Fruit fly (Drosophila melanogaster): ENCODE results near the gene Herp.

dm6 chr2L:7753086-7753485 is 46.8 kb downstream of the Herp start, which contains the start of gene CG7203:
- TF ChIP-seq fd96Ca (GFP tag; IDR thresholded peaks at IDR 0.05), result no peak
- TF ChIP-seq EcR (GFP tag; optimal IDR thresholded peaks at IDR 0.05), result no peak
- no peak for TF ChIP-seq CG34367 (tag; optimal IDR thresholded peaks at IDR 0.05)
- no peak for TF ChIP-seq CG17806 (tag; optimal IDR thresholded peaks at IDR 0.05)
- TF ChIP-seq D1 (tag; optimal IDR thresholded peaks at IDR 0.05), result no peak
- no peak for TF ChIP-seq CG13204 (GFP tag; optimal IDR thresholded peaks at IDR 0.05)
- no peak for TF ChIP-seq CG10348 (GFP tag; IDR thresholded peaks at IDR 0.05)
- TF ChIP-seq rn (GFP tag; IDR thresholded peaks at IDR 0.05), result no peak
- TF ChIP-seq Pif1A (GFP tag; optimal IDR thresholded peaks at IDR 0.05), result no peak
- no peak for TF ChIP-seq Ets98B (GFP tag; IDR thresholded peaks at IDR 0.05)
- TF ChIP-seq CG12605 (GFP tag; IDR thresholded peaks at IDR 0.05), result no peak
- no peak for TF ChIP-seq gl (tag; optimal IDR thresholded peaks at IDR 0.05)
- TF ChIP-seq CG14655 (GFP tag; optimal IDR thresholded peaks at IDR 0.05), result no peak
- no peak for TF ChIP-seq CG8301 (tag; optimal IDR thresholded peaks at IDR 0.05)
